Worm (Caenorhabditis elegans) whole organism, late embryonic: ENCODE data around the gene sod-3.

Experiments used
- C38D4.7 ChIP-seq: fragments of 200-800 bp; sonication (Bioruptor generic); optimal IDR thresholded peaks from 2 replicates; lab custom pipeline; 2018; ENCODE audit warnings: mild to moderate bottlenecking, missing genetic modification characterization, moderate library complexity, missing compliant biosample characterization
- F13H6.1 ChIP-seq: sonication (generic microtip); optimal IDR thresholded peaks from 2 replicates; lab custom pipeline; 2016; ENCODE audit warnings: missing genetic modification characterization, missing compliant biosample characterization
- K09A11.1 ChIP-seq: sonication (generic microtip); optimal IDR thresholded peaks from 2 replicates; lab custom pipeline; 2017; ENCODE audit warnings: antibody characterized with exemption, mild to moderate bottlenecking, missing genetic modification characterization, missing compliant biosample characterization; ENCODE audit not compliant: insufficient read depth
- T23F11.4 ChIP-seq: fragments of 200-800 bp; sonication (Bioruptor generic); optimal IDR thresholded peaks from 2 replicates; lab custom pipeline; 2018; ENCODE audit warnings: mild to moderate bottlenecking, missing genetic modification characterization, missing compliant biosample characterization
- Y22D7AL.16 ChIP-seq: sonication (generic microtip); optimal IDR thresholded peaks from 2 replicates; lab custom pipeline; 2016; ENCODE audit warnings: missing genetic modification characterization, missing compliant biosample characterization
- ahr-1 ChIP-seq: sonication (generic microtip); optimal IDR thresholded peaks from 2 replicates; lab custom pipeline; 2016; ENCODE audit warnings: missing genetic modification characterization, missing compliant biosample characterization
- ama-1 ChIP-seq: fragments of 150-350 bp; optimal IDR thresholded peaks from 2 replicates; lab custom pipeline; 2014
- ceh-14 ChIP-seq: sonication (generic microtip); optimal IDR thresholded peaks from 2 replicates; lab custom pipeline; 2016; ENCODE audit warnings: missing genotype, missing genetic modification characterization, missing compliant biosample characterization
- ceh-18 ChIP-seq: sonication (generic microtip); optimal IDR thresholded peaks from 2 replicates; lab custom pipeline; 2016; ENCODE audit warnings: missing genetic modification characterization, missing compliant biosample characterization
- ceh-19 ChIP-seq: fragments of 200-800 bp; sonication (Bioruptor generic); optimal IDR thresholded peaks from 2 replicates; lab custom pipeline; 2018; ENCODE audit warnings: mild to moderate bottlenecking, missing genetic modification characterization, missing compliant biosample characterization
- ceh-30 ChIP-seq: fragments of 150-350 bp; optimal IDR thresholded peaks from 2 replicates; lab custom pipeline; 2014; ENCODE audit warnings: missing biosample characterization, missing genetic modification characterization
- ceh-34 ChIP-seq: sonication (generic microtip); optimal IDR thresholded peaks from 2 replicates; lab custom pipeline; 2016; ENCODE audit warnings: mild to moderate bottlenecking, missing genetic modification characterization, missing compliant biosample characterization
- ceh-45 ChIP-seq: fragments of 200-800 bp; sonication (Bioruptor generic); IDR thresholded peaks from 2 replicates; pipeline ENCODE4 v1.3.6; 2022; ENCODE audit warnings: missing genetic modification reagents, missing genetic modification characterization, missing compliant biosample characterization
- ceh-48 ChIP-seq: sonication (generic microtip); optimal IDR thresholded peaks from 2 replicates; lab custom pipeline; 2016; ENCODE audit warnings: missing genetic modification characterization, inconsistent platforms, missing compliant biosample characterization
- ceh-9 ChIP-seq: sonication (generic microtip); optimal IDR thresholded peaks from 2 replicates; lab custom pipeline; 2016; ENCODE audit warnings: mild to moderate bottlenecking, missing genetic modification characterization, inconsistent platforms, missing compliant biosample characterization
- che-1 ChIP-seq: sonication (generic microtip); optimal IDR thresholded peaks from 2 replicates; lab custom pipeline; 2016; ENCODE audit warnings: mild to moderate bottlenecking, missing genetic modification characterization, missing compliant biosample characterization
- dmd-4 ChIP-seq: sonication (generic microtip); optimal IDR thresholded peaks from 2 replicates; lab custom pipeline; 2016; ENCODE audit warnings: borderline replicate concordance, missing genetic modification characterization, missing compliant biosample characterization
- elt-2 ChIP-seq: sonication (generic microtip); optimal IDR thresholded peaks from 2 replicates; lab custom pipeline; 2016; ENCODE audit warnings: missing genetic modification reagents, missing genetic modification characterization, missing compliant biosample characterization
- fkh-10 ChIP-seq: fragments of 150-350 bp; optimal IDR thresholded peaks from 2 replicates; lab custom pipeline; 2014; ENCODE audit warnings: missing biosample characterization, missing genetic modification reagents, missing genetic modification characterization
- hlh-6 ChIP-seq: sonication (generic microtip); optimal IDR thresholded peaks from 2 replicates; lab custom pipeline; 2016; ENCODE audit warnings: missing genotype, missing genetic modification characterization, missing compliant biosample characterization
- hlh-8 ChIP-seq: sonication (generic microtip); optimal IDR thresholded peaks from 2 replicates; lab custom pipeline; 2016; ENCODE audit warnings: missing genotype, missing genetic modification characterization, missing compliant biosample characterization
- lim-6 ChIP-seq: sonication (generic microtip); optimal IDR thresholded peaks from 2 replicates; lab custom pipeline; 2016; ENCODE audit warnings: missing genetic modification characterization, missing compliant biosample characterization
- madf-2 ChIP-seq: sonication (generic microtip); optimal IDR thresholded peaks from 2 replicates; lab custom pipeline; 2017; ENCODE audit warnings: missing genetic modification characterization, missing compliant biosample characterization
- mec-3 ChIP-seq: sonication (generic microtip); optimal IDR thresholded peaks from 2 replicates; lab custom pipeline; 2016; ENCODE audit warnings: borderline replicate concordance, missing genetic modification characterization, missing compliant biosample characterization
- nhr-11 ChIP-seq: fragments of 150-350 bp; optimal IDR thresholded peaks from 2 replicates; lab custom pipeline; 2014; ENCODE audit warnings: missing biosample characterization, missing genetic modification characterization
- npax-4 ChIP-seq: sonication (generic microtip); optimal IDR thresholded peaks from 2 replicates; lab custom pipeline; 2016; ENCODE audit warnings: missing genetic modification characterization, missing compliant biosample characterization
- odd-2 ChIP-seq: sonication (generic microtip); optimal IDR thresholded peaks from 2 replicates; lab custom pipeline; 2017; ENCODE audit warnings: antibody characterized with exemption, mild to moderate bottlenecking, missing genetic modification characterization, missing compliant biosample characterization
- pag-3 ChIP-seq: sonication (generic microtip); optimal IDR thresholded peaks from 2 replicates; lab custom pipeline; 2016; ENCODE audit warnings: missing compliant biosample characterization, missing genetic modification characterization, borderline replicate concordance
- pax-1 ChIP-seq: fragments of 150-350 bp; optimal IDR thresholded peaks from 2 replicates; lab custom pipeline; 2014; ENCODE audit warnings: missing biosample characterization, missing genetic modification characterization
- pha-4 ChIP-seq: fragments of 150-350 bp; optimal IDR thresholded peaks from 2 replicates; lab custom pipeline; 2018; ENCODE audit warnings: missing biosample characterization, missing genetic modification reagents, missing genetic modification characterization
- pros-1 ChIP-seq: fragments of 150-350 bp; optimal IDR thresholded peaks from 2 replicates; lab custom pipeline; 2014; ENCODE audit warnings: missing biosample characterization, missing genetic modification reagents, missing genetic modification characterization
- ref-2 ChIP-seq: sonication (generic microtip); optimal IDR thresholded peaks from 2 replicates; lab custom pipeline; 2016; ENCODE audit warnings: missing genetic modification characterization, missing compliant biosample characterization
- rnt-1 ChIP-seq: sonication (generic microtip); optimal IDR thresholded peaks from 2 replicates; lab custom pipeline; 2016; ENCODE audit warnings: missing genetic modification characterization, missing compliant biosample characterization
- sox-2 ChIP-seq: fragments of 200-800 bp; sonication (Bioruptor generic); IDR thresholded peaks from 2 replicates; pipeline ENCODE4 v1.3.6; 2022; ENCODE audit warnings: missing genetic modification reagents, missing genetic modification characterization, missing compliant biosample characterization
- tbx-2 ChIP-seq: sonication (generic microtip); optimal IDR thresholded peaks from 2 replicates; lab custom pipeline; 2016; ENCODE audit warnings: missing genetic modification characterization, missing compliant biosample characterization
- unc-42 ChIP-seq: sonication (generic microtip); optimal IDR thresholded peaks from 2 replicates; lab custom pipeline; 2016; ENCODE audit warnings: missing genotype, missing genetic modification characterization, missing compliant biosample characterization
- unc-55 ChIP-seq: sonication (generic microtip); optimal IDR thresholded peaks from 2 replicates; lab custom pipeline; 2017; ENCODE audit warnings: missing biosample characterization, missing genetic modification reagents, missing genetic modification characterization
- unc-86 ChIP-seq: sonication (generic microtip); optimal IDR thresholded peaks from 2 replicates; lab custom pipeline; 2016; ENCODE audit warnings: missing genetic modification characterization, missing compliant biosample characterization
- zip-5 ChIP-seq: sonication (generic microtip); optimal IDR thresholded peaks from 2 replicates; lab custom pipeline; 2016; ENCODE audit warnings: missing genetic modification characterization, missing compliant biosample characterization
- ztf-16 ChIP-seq: sonication (generic microtip); optimal IDR thresholded peaks from 2 replicates; lab custom pipeline; 2017; ENCODE audit warnings: missing genetic modification characterization, missing compliant biosample characterization

Gene sod-3

DNA sequence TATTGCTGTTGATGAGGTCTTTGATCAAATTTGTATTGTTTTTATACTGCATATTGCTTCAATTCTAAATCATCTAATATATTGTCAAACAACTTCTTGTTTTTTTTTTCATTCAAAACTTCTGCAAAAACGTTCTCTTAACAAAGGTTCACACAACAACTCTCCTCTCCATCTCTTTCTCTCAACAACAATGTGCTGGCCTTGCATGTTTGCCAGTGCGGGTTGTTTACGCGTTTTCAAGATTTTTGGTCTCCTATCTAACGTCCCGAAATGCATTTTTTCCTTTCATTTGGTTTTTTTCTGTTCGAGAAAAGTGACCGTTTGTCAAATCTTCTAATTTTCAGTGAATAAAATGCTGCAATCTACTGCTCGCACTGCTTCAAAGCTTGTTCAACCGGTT, at the start of gene sod-3:
sod-3 (plus strand) TSS at position 338 of the 400 bp plus-strand sequence.
- TF ChIP-seq che-1 (no peak), ref-2 (tag; lab: Kevin White, UChicago) (no peak), ceh-14 (no peak), C38D4.7 (no peak), unc-42 (tag; lab: Kevin White, UChicago) (no peak), sox-2 (GFP tag; lab: Robert Waterston, UW) (no peak), hlh-8 (tag; lab: Kevin White, UChicago) (no peak), ama-1 (no peak), ztf-16 (no peak), unc-86 (tag; lab: Kevin White, UChicago) (no peak), ahr-1 (tag; lab: Kevin White, UChicago) (no peak), rnt-1 (tag; lab: Kevin White, UChicago) (no peak), odd-2 (no peak), Y22D7AL.16 (no peak), fkh-10 (no peak), ceh-45 (no peak), ceh-19 (GFP tag; lab: Kevin White, UChicago) (no peak), ceh-9 (tag; lab: Kevin White, UChicago) (no peak)

DNA sequence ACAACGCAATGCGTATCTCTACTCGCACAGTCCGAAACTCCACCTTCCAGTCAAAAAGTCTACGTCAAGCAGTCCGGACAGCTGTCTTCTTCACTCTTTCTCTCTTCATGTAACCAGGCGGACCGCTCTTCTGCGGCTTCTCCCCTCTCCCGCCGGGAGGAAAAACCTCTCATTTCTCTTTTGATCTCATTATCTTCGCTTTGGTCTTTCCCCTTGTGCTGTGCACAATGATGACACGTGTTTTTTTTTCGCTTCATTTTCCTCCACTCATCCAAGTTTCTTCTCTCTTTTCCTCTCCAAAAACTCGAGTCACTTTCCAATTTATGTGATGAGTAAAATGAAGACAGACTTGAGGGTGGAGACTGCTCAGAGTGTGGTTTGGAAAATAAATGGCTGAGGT, 49.6 kb upstream of the sod-3 start, which contains the start of gene F35B3.7:
F35B3.7 (minus strand) TSS at position 133 of the 400 bp plus-strand sequence.
- TF ChIP-seq mec-3 (tag; lab: Kevin White, UChicago) (no peak), rnt-1 (tag; lab: Kevin White, UChicago) (peak; percentile 44), unc-55 (GFP tag; lab: Kevin White, UChicago) (peak; percentile 14), ceh-18 (peak; percentile 84), ceh-45 (no peak), ceh-9 (tag; lab: Kevin White, UChicago) (no peak), zip-5 (tag; lab: Kevin White, UChicago) (no peak)

DNA sequence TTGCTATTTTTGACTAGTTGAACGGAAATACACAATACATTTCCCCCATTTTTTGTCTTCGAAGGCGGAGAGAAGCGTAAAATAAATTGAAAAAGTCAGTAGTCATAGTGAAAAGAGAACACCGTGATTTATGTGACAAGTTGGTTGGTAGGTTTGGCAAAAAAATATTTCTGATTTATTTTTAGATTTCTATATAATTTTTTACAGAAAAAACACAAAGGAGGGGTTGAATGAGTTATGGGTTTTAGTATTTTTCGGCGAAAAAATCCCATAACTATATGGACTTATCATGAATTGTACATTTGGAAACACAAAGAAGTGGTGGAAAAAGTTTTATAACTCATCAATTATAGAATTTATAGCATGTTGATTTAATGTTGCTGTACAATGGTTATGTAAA, 47.0 kb upstream of the sod-3 start, which contains the start of gene C30G4.2:
C30G4.2 (minus strand) TSS at position 101 of the 400 bp plus-strand sequence.
- TF ChIP-seq lim-6 (tag; lab: Kevin White, UChicago) (no peak), K09A11.1 (tag; lab: Kevin White, UChicago) (no peak), ztf-16 (no peak), hlh-6 (tag; lab: Kevin White, UChicago) (no peak), unc-42 (tag; lab: Kevin White, UChicago) (no peak), ref-2 (tag; lab: Kevin White, UChicago) (no peak), elt-2 (no peak), dmd-4 (no peak), mec-3 (tag; lab: Kevin White, UChicago) (no peak), npax-4 (tag; lab: Kevin White, UChicago) (no peak), madf-2 (tag; lab: Kevin White, UChicago) (no peak), T23F11.4 (no peak), pha-4 (no peak), pag-3 (tag; lab: Kevin White, UChicago) (no peak), ceh-48 (tag; lab: Kevin White, UChicago) (no peak)

DNA sequence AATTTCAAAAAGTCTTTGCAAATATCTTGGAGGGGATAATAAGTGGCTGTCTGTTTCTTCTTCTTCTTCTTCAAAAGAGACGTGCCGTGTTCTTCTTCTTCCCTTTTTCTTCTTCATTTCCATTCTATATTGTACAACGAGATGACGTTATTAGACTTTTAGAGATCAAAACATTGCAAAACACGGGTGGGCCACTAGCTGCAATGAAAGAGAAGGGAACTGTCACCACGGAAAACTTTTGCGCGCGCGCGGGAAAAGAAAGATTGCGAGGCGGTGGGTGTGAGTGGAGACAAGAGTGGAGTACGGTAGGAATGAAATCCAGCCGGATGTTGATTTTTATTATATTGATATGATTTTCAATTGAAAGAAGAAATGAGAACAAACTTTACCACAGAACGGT, 38.4 kb upstream of the sod-3 start:
- TF ChIP-seq pros-1 (no peak), ceh-34 (tag; lab: Kevin White, UChicago) (no peak), hlh-8 (tag; lab: Kevin White, UChicago) (no peak), ceh-48 (tag; lab: Kevin White, UChicago) (no peak), ahr-1 (tag; lab: Kevin White, UChicago) (no peak), ceh-18 (no peak), pax-1 (tag; lab: Kevin White, UChicago) (no peak), tbx-2 (tag; lab: Kevin White, UChicago) (no peak), F13H6.1 (no peak), ceh-30 (tag; lab: Kevin White, UChicago) (no peak), madf-2 (tag; lab: Kevin White, UChicago) (no peak), nhr-11 (tag; lab: Kevin White, UChicago) (no peak)
